Worm (Caenorhabditis elegans) whole organism, L4 larva: Measurements from ENCODE around the gene C05B5.12.

Experiments used
- ama-1 ChIP-seq: fragments of 150-350 bp; optimal IDR thresholded peaks from 2 replicates; lab custom pipeline; 2014; ENCODE audit warnings: inconsistent platforms, mixed read lengths
- nhr-76 ChIP-seq: fragments of 150-350 bp; optimal IDR thresholded peaks from 2 replicates; lab custom pipeline; 2014; ENCODE audit warnings: missing biosample characterization, missing genetic modification characterization
- skn-1 ChIP-seq: fragments of 150-350 bp; optimal IDR thresholded peaks from 2 replicates; lab custom pipeline; 2014; ENCODE audit warnings: missing biosample characterization, missing genetic modification characterization
- unc-39 ChIP-seq: sonication (generic microtip); optimal IDR thresholded peaks from 2 replicates; lab custom pipeline; 2017; ENCODE audit warnings: missing biosample characterization, missing genetic modification characterization
- vab-7 ChIP-seq: fragments of 200-800 bp; sonication (Bioruptor generic); IDR thresholded peaks from 2 replicates; pipeline ENCODE4 v1.3.6; 2022; ENCODE audit warnings: missing genetic modification reagents, missing genetic modification characterization, missing compliant biosample characterization

ce11 chrIII:9951864-9952263, 35.3 kb upstream of the C05B5.12 start, which contains the start of gene K03H1.11:
- TF ChIP-seq ama-1 = no peak
- no peak for TF ChIP-seq unc-39 (tag; lab: Kevin White, UChicago)
- TF ChIP-seq vab-7 = no peak
- TF ChIP-seq nhr-76 (tag; lab: Kevin White, UChicago) = no peak
- TF ChIP-seq skn-1 (tag; lab: Kevin White, UChicago) = no peak
